Fruit fly (Drosophila melanogaster): Measurements from ENCODE around the gene CG14022.

DNA sequence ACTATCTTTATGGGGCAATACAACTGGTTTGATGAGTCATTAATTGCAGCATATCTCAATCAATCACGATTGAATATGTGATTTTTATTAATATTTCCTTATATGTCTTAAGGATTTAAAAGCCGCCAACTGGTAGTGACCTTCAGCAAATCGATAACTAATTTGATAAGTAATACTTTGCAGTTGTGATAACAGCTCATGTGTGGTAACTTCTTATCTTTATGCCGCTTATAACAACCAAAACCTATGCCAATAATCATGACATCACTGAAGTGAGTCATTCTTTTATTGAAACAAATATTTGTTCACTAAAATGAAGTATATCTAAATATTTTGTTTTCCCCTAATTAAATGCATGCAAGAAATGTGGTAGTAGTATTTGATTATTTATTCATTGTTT lies 42.8 kb downstream of the CG14022 start:
- TF ChIP-seq pan (optimal IDR thresholded peaks at IDR 0.05) (no peak), psq (GFP tag; optimal IDR thresholded peaks at IDR 0.05) (no peak), br (GFP tag; optimal IDR thresholded peaks at IDR 0.05) (no peak)
